Fruit fly (Drosophila melanogaster) whole organism, embryonic: ENCODE results near the gene uncNacbeta.

ENCODE experiments used
- ATbp ChIP-seq: fragments of 200-800 bp; sonication (Bioruptor generic); optimal IDR thresholded peaks from 2 replicates; lab custom pipeline; 2017; ENCODE audit warnings: missing biosample characterization, mild to moderate bottlenecking, missing genetic modification characterization, missing genetic modification reagents
- B-H1 ChIP-seq: fragments of 200-800 bp; sonication (Bioruptor generic); IDR thresholded peaks from 3 replicates; pipeline ENCODE4 v1.3.6; 2022; ENCODE audit warnings: missing biosample characterization, missing genetic modification characterization
- BtbVII ChIP-seq: fragments of 200-800 bp; sonication (Bioruptor generic); optimal IDR thresholded peaks from 3 replicates; lab custom pipeline; 2017; ENCODE audit warnings: missing biosample characterization, mild to moderate bottlenecking, missing genetic modification characterization
- C15 ChIP-seq: fragments of 200-800 bp; sonication (Bioruptor generic); IDR thresholded peaks from 3 replicates; pipeline ENCODE4 v1.3.6; 2022; ENCODE audit warnings: missing biosample characterization, missing genetic modification characterization
- CG10565 ChIP-seq: fragments of 200-800 bp; sonication (Bioruptor generic); optimal IDR thresholded peaks from 3 replicates; lab custom pipeline; 2016; ENCODE audit warnings: missing biosample characterization, mild to moderate bottlenecking, missing genetic modification characterization
- CG10959 ChIP-seq: fragments of 200-800 bp; sonication (Bioruptor generic); IDR thresholded peaks from 2 replicates; pipeline ENCODE4 v1.3.6; 2022; ENCODE audit warnings: missing biosample characterization, missing genetic modification characterization
- CG14441 ChIP-seq: fragments of 200-800 bp; sonication (Bioruptor generic); IDR thresholded peaks from 2 replicates; pipeline ENCODE4 v1.3.6; 2022; ENCODE audit warnings: missing biosample characterization, missing genetic modification characterization
- CG15601 ChIP-seq: fragments of 200-800 bp; sonication (Bioruptor generic); optimal IDR thresholded peaks from 3 replicates; lab custom pipeline; 2019; ENCODE audit warnings: missing biosample characterization, mild to moderate bottlenecking, missing genetic modification characterization, moderate library complexity
- CG1603 ChIP-seq: fragments of 200-800 bp; sonication (Bioruptor generic); optimal IDR thresholded peaks from 2 replicates; lab custom pipeline; 2019; ENCODE audit warnings: missing biosample characterization, mild to moderate bottlenecking, missing genetic modification characterization, moderate library complexity
- CG16863 ChIP-seq: fragments of 200-800 bp; sonication (Bioruptor generic); optimal IDR thresholded peaks from 3 replicates; lab custom pipeline; 2016; ENCODE audit warnings: missing biosample characterization, missing genetic modification characterization
- CG17385 ChIP-seq: fragments of 200-800 bp; sonication (Bioruptor generic); optimal IDR thresholded peaks from 3 replicates; lab custom pipeline; 2018; ENCODE audit warnings: missing biosample characterization, mild to moderate bottlenecking, missing genetic modification characterization
- CG17829 ChIP-seq: fragments of 200-800 bp; optimal IDR thresholded peaks from 2 replicates; lab custom pipeline; 2019; ENCODE audit warnings: missing biosample characterization, mild to moderate bottlenecking, missing genetic modification characterization, moderate library complexity
- CG1792 ChIP-seq: fragments of 200-800 bp; sonication (Bioruptor generic); optimal IDR thresholded peaks from 2 replicates; lab custom pipeline; 2016; ENCODE audit warnings: missing biosample characterization, missing genetic modification characterization
- CG32772 ChIP-seq: fragments of 200-800 bp; sonication (Bioruptor generic); IDR thresholded peaks from 2 replicates; pipeline ENCODE4 v1.3.6; 2022; ENCODE audit warnings: missing biosample characterization, missing genetic modification characterization
- CG3838 ChIP-seq: fragments of 200-800 bp; sonication (Bioruptor generic); optimal IDR thresholded peaks from 3 replicates; lab custom pipeline; 2016; ENCODE audit warnings: missing biosample characterization, missing genetic modification characterization
- CG4282 ChIP-seq: fragments of 200-800 bp; sonication (Bioruptor generic); optimal IDR thresholded peaks from 2 replicates; lab custom pipeline; 2016; ENCODE audit warnings: missing biosample characterization, missing genetic modification characterization
- CG7987 ChIP-seq: fragments of 200-800 bp; sonication (Bioruptor generic); optimal IDR thresholded peaks from 2 replicates; lab custom pipeline; 2018; ENCODE audit warnings: missing biosample characterization, mild to moderate bottlenecking, missing genetic modification characterization, moderate library complexity
- CG8478 ChIP-seq: fragments of >200 bp; optimal IDR thresholded peaks from 2 replicates; lab custom pipeline; 2018
- CTCF ChIP-seq: fragments of 200-800 bp; sonication (Bioruptor generic); optimal IDR thresholded peaks from 2 replicates; lab custom pipeline; 2017; ENCODE audit warnings: missing biosample characterization, mild to moderate bottlenecking, missing genetic modification characterization, moderate library complexity
- Dad ChIP-seq: fragments of 200-800 bp; sonication (Bioruptor generic); optimal IDR thresholded peaks from 3 replicates; lab custom pipeline; 2016; ENCODE audit warnings: missing biosample characterization, missing genetic modification characterization
- Dref ChIP-seq: fragments of 200-800 bp; sonication (Bioruptor generic); IDR thresholded peaks from 2 replicates; pipeline ENCODE4 v1.3.6; 2022; ENCODE audit warnings: missing biosample characterization, missing genetic modification characterization
- Drgx ChIP-seq: fragments of 200-800 bp; sonication (Bioruptor generic); IDR thresholded peaks from 2 replicates; pipeline ENCODE4 v1.3.6; 2022; ENCODE audit warnings: missing biosample characterization, missing genetic modification characterization
- Fer3 ChIP-seq: fragments of 200-800 bp; sonication (Bioruptor generic); optimal IDR thresholded peaks from 2 replicates; lab custom pipeline; 2018; ENCODE audit warnings: missing biosample characterization, mild to moderate bottlenecking, missing genetic modification characterization, moderate library complexity
- H15 ChIP-seq: fragments of 200-800 bp; sonication (Bioruptor generic); IDR thresholded peaks from 3 replicates; pipeline ENCODE4 v1.3.6; 2022; ENCODE audit warnings: missing biosample characterization, missing genetic modification characterization
- HLH3B ChIP-seq: fragments of 200-800 bp; sonication (Bioruptor generic); IDR thresholded peaks from 2 replicates; pipeline ENCODE4 v1.3.6; 2022; ENCODE audit warnings: missing biosample characterization, missing genetic modification characterization
- HLHmδ ChIP-seq: fragments of 200-800 bp; sonication (Bioruptor generic); optimal IDR thresholded peaks from 2 replicates; lab custom pipeline; 2018; ENCODE audit warnings: missing biosample characterization, mild to moderate bottlenecking, missing genetic modification characterization, moderate library complexity
- Jarid2 ChIP-seq: fragments of 200-800 bp; sonication (Bioruptor generic); optimal IDR thresholded peaks from 3 replicates; lab custom pipeline; 2017; ENCODE audit warnings: mild to moderate bottlenecking, missing biosample characterization, missing genetic modification reagents, missing genetic modification characterization
- Med ChIP-seq: fragments of 200-800 bp; sonication (Bioruptor generic); peaks from one replicate; lab custom pipeline; 2016; ENCODE audit warnings: missing biosample characterization, missing genetic modification characterization, mild to moderate bottlenecking, inconsistent platforms, moderate library complexity
- Meics ChIP-seq: fragments of 200-800 bp; sonication (Bioruptor generic); optimal IDR thresholded peaks from 2 replicates; lab custom pipeline; 2017; ENCODE audit warnings: missing biosample characterization, mild to moderate bottlenecking, missing genetic modification characterization
- Mes4 ChIP-seq: fragments of 200-800 bp; sonication (Bioruptor generic); optimal IDR thresholded peaks from 2 replicates; lab custom pipeline; 2016; ENCODE audit warnings: missing biosample characterization, missing genetic modification characterization
- Ptx1 ChIP-seq: fragments of 200-800 bp; sonication (Bioruptor generic); IDR thresholded peaks from 2 replicates; pipeline ENCODE4 v1.3.6; 2022; ENCODE audit warnings: missing biosample characterization, missing genetic modification characterization
- dan ChIP-seq: fragments of 200-800 bp; sonication (Bioruptor generic); IDR thresholded peaks from 2 replicates; pipeline ENCODE4 v1.3.6; 2022; ENCODE audit warnings: missing biosample characterization, missing genetic modification characterization
- fd3F ChIP-seq: fragments of 200-800 bp; sonication (Bioruptor generic); optimal IDR thresholded peaks from 2 replicates; lab custom pipeline; 2018; ENCODE audit warnings: missing biosample characterization, mild to moderate bottlenecking, missing genetic modification characterization, moderate library complexity
- fd64A ChIP-seq: fragments of 200-800 bp; sonication (Bioruptor generic); optimal IDR thresholded peaks from 3 replicates; lab custom pipeline; 2018; ENCODE audit warnings: missing biosample characterization, mild to moderate bottlenecking, missing genetic modification characterization
- fd96Cb ChIP-seq: fragments of 200-800 bp; sonication (Bioruptor generic); optimal IDR thresholded peaks from 2 replicates; lab custom pipeline; 2018; ENCODE audit warnings: missing biosample characterization, mild to moderate bottlenecking, missing genetic modification characterization, moderate library complexity
- gro ChIP-seq: fragments of 200-800 bp; sonication (Bioruptor generic); optimal IDR thresholded peaks from 2 replicates; lab custom pipeline; 2016; ENCODE audit warnings: missing biosample characterization, missing genetic modification characterization
- gsb-n ChIP-seq: fragments of 200-800 bp; sonication (Bioruptor generic); optimal IDR thresholded peaks from 3 replicates; lab custom pipeline; 2018; ENCODE audit warnings: missing biosample characterization, mild to moderate bottlenecking, missing genetic modification characterization
- jing ChIP-seq: fragments of 200-800 bp; sonication (Bioruptor generic); optimal IDR thresholded peaks from 2 replicates; lab custom pipeline; 2018; ENCODE audit warnings: missing biosample characterization, mild to moderate bottlenecking, missing genetic modification characterization
- knrl ChIP-seq: fragments of 200-800 bp; sonication (Bioruptor generic); IDR thresholded peaks from 3 replicates; pipeline ENCODE4 v1.3.6; 2022; ENCODE audit warnings: missing biosample characterization, missing genetic modification characterization; ENCODE audit not compliant: partially characterized antibody
- mam ChIP-seq: fragments of 200-800 bp; sonication (Bioruptor generic); optimal IDR thresholded peaks from 3 replicates; lab custom pipeline; 2016; ENCODE audit warnings: missing biosample characterization, missing genetic modification characterization
- prd ChIP-seq, 3 experiments: fragments of >200 bp in 2 of 3; fragments of 200-800 bp in 1 of 3; sonication (Bioruptor generic) in 1 of 3; optimal IDR thresholded peaks in 2 of 3; IDR thresholded peaks in 1 of 3; 2 replicates in 2 of 3; 3 replicates in 1 of 3; pipeline versions ENCODE4 v1.3.6 to Lab custom; 2017 to 2022; ENCODE audit warnings: missing biosample characterization in 1 of 3, missing genetic modification characterization in 1 of 3
- pum ChIP-seq: fragments of 200-800 bp; sonication (Bioruptor generic); optimal IDR thresholded peaks from 2 replicates; lab custom pipeline; 2016; ENCODE audit warnings: missing biosample characterization, missing genetic modification characterization
- repo ChIP-seq: fragments of 200-800 bp; sonication (Bioruptor generic); optimal IDR thresholded peaks from 2 replicates; lab custom pipeline; 2016; ENCODE audit warnings: missing biosample characterization, missing genetic modification characterization
- salm ChIP-seq: fragments of 200-800 bp; sonication (Bioruptor generic); optimal IDR thresholded peaks from 2 replicates; lab custom pipeline; 2018; ENCODE audit warnings: missing biosample characterization, mild to moderate bottlenecking, missing genetic modification characterization
- sens ChIP-seq: fragments of 200-800 bp; sonication (Bioruptor generic); peaks from one replicate; lab custom pipeline; 2016; ENCODE audit warnings: missing biosample characterization, missing genetic modification characterization
- sens-2 ChIP-seq: fragments of 200-800 bp; sonication (Bioruptor generic); IDR thresholded peaks from 2 replicates; pipeline ENCODE4 v1.3.6; 2022; ENCODE audit warnings: missing biosample characterization, missing genetic modification characterization
- so ChIP-seq: fragments of 200-800 bp; sonication (Bioruptor generic); IDR thresholded peaks from 3 replicates; pipeline ENCODE4 v1.3.6; 2022; ENCODE audit warnings: missing biosample characterization, missing genetic modification characterization
- ssp ChIP-seq: fragments of 200-800 bp; sonication (Bioruptor generic); IDR thresholded peaks from 2 replicates; pipeline ENCODE4 v1.3.6; 2022; ENCODE audit warnings: missing biosample characterization, missing genetic modification characterization
- tio ChIP-seq: fragments of 200-800 bp; sonication (Bioruptor generic); optimal IDR thresholded peaks from 2 replicates; lab custom pipeline; 2017; ENCODE audit warnings: missing biosample characterization, missing genetic modification characterization, inconsistent platforms
- wek ChIP-seq: fragments of 200-800 bp; sonication (Bioruptor generic); optimal IDR thresholded peaks from 3 replicates; lab custom pipeline; 2018; ENCODE audit warnings: missing biosample characterization, mild to moderate bottlenecking, missing genetic modification characterization, moderate library complexity
- wor ChIP-seq: fragments of 200-800 bp; sonication (Bioruptor generic); IDR thresholded peaks from 2 replicates; pipeline ENCODE4 v1.3.6; 2022; ENCODE audit warnings: missing biosample characterization, missing genetic modification characterization

Gene uncNacbeta

DNA sequence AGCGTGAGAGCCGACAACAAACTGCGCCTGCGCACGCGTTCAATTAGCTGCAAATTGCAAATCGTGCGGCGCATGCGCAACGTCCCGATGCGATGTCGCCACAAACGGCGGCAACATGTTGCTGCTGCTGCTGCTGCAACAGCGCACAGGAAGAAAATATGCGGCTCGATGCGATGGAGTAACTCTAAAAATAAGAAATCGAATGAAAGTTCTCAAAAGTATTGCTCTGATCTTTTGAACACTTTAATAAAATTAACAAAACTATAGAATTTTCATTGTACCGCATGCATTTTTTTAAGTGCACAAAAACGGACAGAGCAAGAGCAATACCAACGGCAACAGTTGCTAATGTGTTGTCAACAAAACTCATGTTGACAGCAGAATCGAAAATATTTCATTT lies 42.5 kb upstream of the uncNacbeta start (continued):
- no peak for TF ChIP-seq CG8478 (lab: Kevin White, UChicago)
- TF ChIP-seq CG17829 (tag; lab: Kevin White, UChicago): peak; percentile 63
- TF ChIP-seq Jarid2 (GFP tag; lab: Kevin White, UChicago): no peak
- no peak for TF ChIP-seq CG16863 (GFP tag; lab: Kevin White, UChicago)
- no peak for TF ChIP-seq jing (GFP tag; lab: Kevin White, UChicago)
- peak; percentile 76 for TF ChIP-seq sens-2
- TF ChIP-seq fd96Cb (tag; lab: Kevin White, UChicago): peak; percentile 45
- TF ChIP-seq pum (GFP tag; lab: Kevin White, UChicago): peak; percentile 21
- no peak for TF ChIP-seq BtbVII (GFP tag; lab: Kevin White, UChicago)
- 0 out of 2 replicates have a peak, but pooled peaks have one; percentile 15 for TF ChIP-seq HLH3B (GFP tag; lab: Robert Waterston, UW)
- TF ChIP-seq salm: no peak
- TF ChIP-seq gsb-n (tag; lab: Kevin White, UChicago): peak; percentile 35
- TF ChIP-seq C15 (GFP tag; lab: Robert Waterston, UW): no peak
- peak; percentile 29 for TF ChIP-seq ATbp
- TF ChIP-seq CG32772 (GFP tag; lab: Robert Waterston, UW): peak; percentile 29; the same call in 1 of the 2 replicates
- TF ChIP-seq B-H1 (GFP tag; lab: Robert Waterston, UW): no peak
- no peak for TF ChIP-seq repo (GFP tag; lab: Kevin White, UChicago)
- peak; percentile 1 for TF ChIP-seq CG15601 (tag; lab: Kevin White, UChicago)
- no peak for TF ChIP-seq Fer3 (tag; lab: Kevin White, UChicago)
- 0 out of 2 replicates have a peak, but pooled peaks have one; percentile 19 for TF ChIP-seq ssp
- TF ChIP-seq tio (GFP tag; lab: Kevin White, UChicago): peak; percentile 36
- TF ChIP-seq CG1792 (GFP tag; lab: Kevin White, UChicago): no peak
- TF ChIP-seq CTCF (GFP tag; lab: Kevin White, UChicago): no peak
- no peak for TF ChIP-seq CG3838 (GFP tag; lab: Kevin White, UChicago)
- 0 out of 3 replicates have a peak, but pooled peaks have one; percentile 33 for TF ChIP-seq so (GFP tag; lab: Robert Waterston, UW)
- peak; percentile 62; the same call in 1 of the 2 replicates for TF ChIP-seq dan (GFP tag; lab: Robert Waterston, UW)
- no peak for TF ChIP-seq CG7987 (GFP tag; lab: Kevin White, UChicago)
- TF ChIP-seq Dref (GFP tag; lab: Robert Waterston, UW): no peak
- TF ChIP-seq CG4282 (GFP tag; lab: Kevin White, UChicago): no peak
- TF ChIP-seq, all 482 proteins: peak for 118

- no peak for TF ChIP-seq wek (GFP tag; lab: Kevin White, UChicago)
- no peak for TF ChIP-seq CG17385 (GFP tag; lab: Kevin White, UChicago)
- no peak for TF ChIP-seq prd (optimal IDR thresholded peaks at IDR 0.05; lab: Kevin White, UChicago)
- TF ChIP-seq prd (GFP tag; IDR thresholded peaks at IDR 0.05; lab: Robert Waterston, UW): peak; percentile 30; the same call in 1 of the 3 replicates
- TF ChIP-seq fd3F (GFP tag; lab: Kevin White, UChicago): no peak
- TF ChIP-seq Dad: no peak
- 0 out of 2 replicates have a peak, but pooled peaks have one; percentile 14 for TF ChIP-seq CG10959 (GFP tag; lab: Robert Waterston, UW)
- TF ChIP-seq knrl (GFP tag; lab: Robert Waterston, UW): no peak
- 0 out of 2 replicates have a peak, but pooled peaks have one; percentile 16 for TF ChIP-seq Ptx1 (GFP tag; lab: Robert Waterston, UW)
- no peak for TF ChIP-seq mam (GFP tag; lab: Kevin White, UChicago)
- no peak for TF ChIP-seq ATbp
- no peak for TF ChIP-seq Meics (GFP tag; lab: Kevin White, UChicago)
- TF ChIP-seq fd64A (GFP tag; lab: Kevin White, UChicago): no peak
- no peak for TF ChIP-seq CG14441 (GFP tag; lab: Robert Waterston, UW)
- TF ChIP-seq Drgx (GFP tag; lab: Robert Waterston, UW): peak; percentile 87
- no peak for TF ChIP-seq HLHmδ (GFP tag; lab: Kevin White, UChicago)
- 0 out of 2 replicates have a peak, but pooled peaks have one; percentile 12 for TF ChIP-seq HLH3B (GFP tag; lab: Robert Waterston, UW)
- TF ChIP-seq CG10565 (GFP tag; lab: Kevin White, UChicago): no peak
- peak; percentile 60 for TF ChIP-seq Med
- no peak for TF ChIP-seq wor (GFP tag; lab: Robert Waterston, UW)
- TF ChIP-seq sens (GFP tag; lab: Kevin White, UChicago): peak; percentile 72
- no peak for TF ChIP-seq gro
- TF ChIP-seq Mes4: no peak
- 0 out of 3 replicates have a peak, but pooled peaks have one; percentile 35 for TF ChIP-seq H15
- peak; percentile 30 for TF ChIP-seq CG1603 (tag; lab: Kevin White, UChicago)
Observed at dm6 chr2L:604060-604459, 40.4 kb upstream of the uncNacbeta start.
